Worm (Caenorhabditis elegans) whole organism, L4 larva: Measurements from ENCODE around the gene rfip-1.

Source experiments
- F49E8.2 ChIP-seq: sonication (generic microtip); optimal IDR thresholded peaks from 2 replicates; lab custom pipeline; 2016; ENCODE audit warnings: missing compliant biosample characterization, mild to moderate bottlenecking, missing genetic modification characterization, borderline replicate concordance
- ama-1 ChIP-seq: fragments of 150-350 bp; optimal IDR thresholded peaks from 2 replicates; lab custom pipeline; 2014; ENCODE audit warnings: inconsistent platforms, mixed read lengths
- nhr-10 ChIP-seq: fragments of 150-350 bp; optimal IDR thresholded peaks from 2 replicates; lab custom pipeline; 2014; ENCODE audit warnings: missing biosample characterization, missing genetic modification characterization
- nhr-42 ChIP-seq: fragments of 200-800 bp; sonication (Bioruptor generic); IDR thresholded peaks from 2 replicates; pipeline ENCODE4 v1.3.6; 2022; ENCODE audit warnings: missing genetic modification characterization, missing compliant biosample characterization
- nhr-76 ChIP-seq: fragments of 150-350 bp; optimal IDR thresholded peaks from 2 replicates; lab custom pipeline; 2014; ENCODE audit warnings: missing biosample characterization, missing genetic modification characterization
- ztf-11 ChIP-seq: fragments of 150-350 bp; optimal IDR thresholded peaks from 2 replicates; lab custom pipeline; 2014; ENCODE audit warnings: missing biosample characterization, missing genetic modification characterization
- ztf-7 ChIP-seq: fragments of 150-350 bp; optimal IDR thresholded peaks from 2 replicates; lab custom pipeline; 2014; ENCODE audit warnings: missing biosample characterization, missing genetic modification characterization

- TF ChIP-seq nhr-10 (tag; lab: Kevin White, UChicago) (no peak), F49E8.2 (tag; lab: Kevin White, UChicago) (no peak), nhr-42 (GFP tag; lab: Robert Waterston, UW) (no peak), ama-1 (no peak), ztf-7 (no peak), ztf-11 (tag; lab: Kevin White, UChicago) (no peak), nhr-76 (tag; lab: Kevin White, UChicago) (no peak)
Measured at ce11 chrII:5865405-5866308, 18.7 kb upstream of the rfip-1 start, which contains the start of gene F55C12.19.
